Worm (Caenorhabditis elegans) whole organism, early embryonic: Measurements from ENCODE around the gene F19C7.4.

Source experiments
- ama-1 ChIP-seq: fragments of 150-350 bp; optimal IDR thresholded peaks from 2 replicates; lab custom pipeline; 2014
- ceh-13 ChIP-seq: fragments of 200-800 bp; sonication (Bioruptor generic); optimal IDR thresholded peaks from 2 replicates; lab custom pipeline; 2018; ENCODE audit warnings: mild to moderate bottlenecking, missing genetic modification characterization, missing compliant biosample characterization
- ets-7 ChIP-seq: sonication (generic microtip); optimal IDR thresholded peaks from 2 replicates; lab custom pipeline; 2016; ENCODE audit warnings: missing genotype, missing genetic modification characterization, missing compliant biosample characterization
- hnd-1 ChIP-seq: sonication (generic microtip); optimal IDR thresholded peaks from 2 replicates; lab custom pipeline; 2016; ENCODE audit warnings: missing genetic modification characterization, missing compliant biosample characterization
- pes-1 ChIP-seq: fragments of 200-800 bp; sonication (Bioruptor generic); IDR thresholded peaks from 2 replicates; pipeline ENCODE4 v1.3.6; 2022; ENCODE audit warnings: missing genetic modification reagents, missing genetic modification characterization, missing compliant biosample characterization
- sea-1 ChIP-seq: fragments of 200-800 bp; sonication (Bioruptor generic); conservative IDR thresholded peaks from 2 replicates; pipeline ENCODE4 v1.3.6; 2022; ENCODE audit warnings: missing genetic modification characterization, missing compliant biosample characterization
- tbx-37 ChIP-seq: fragments of 200-800 bp; sonication (Bioruptor generic); conservative IDR thresholded peaks from 2 replicates; pipeline ENCODE4 v1.3.6; 2022; ENCODE audit warnings: missing genetic modification reagents, missing genetic modification characterization, missing compliant biosample characterization

DNA sequence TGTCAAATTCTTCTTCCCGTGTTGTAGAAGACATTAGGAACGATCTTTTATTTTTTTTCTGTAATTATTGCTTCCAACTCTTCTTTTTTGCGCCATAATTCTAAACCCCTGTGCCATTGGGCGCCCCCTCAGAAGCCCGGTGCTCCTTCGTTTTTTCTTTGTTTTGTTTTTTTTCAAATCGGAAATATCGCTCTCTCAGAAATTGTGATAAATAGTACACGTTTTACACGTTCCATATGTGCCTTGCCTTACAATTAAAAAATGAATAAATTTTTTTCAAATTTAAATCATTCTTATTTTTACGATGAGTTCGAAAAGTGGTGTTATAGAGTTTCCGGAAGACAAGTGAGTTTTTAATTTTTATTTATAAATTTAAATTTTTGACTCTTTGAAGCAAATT is 46.8 kb downstream of the F19C7.4 start, which contains the start of gene F29B9.7:
- no peak for TF ChIP-seq hnd-1 (tag; lab: Kevin White, UChicago)
- no peak for TF ChIP-seq tbx-37
- TF ChIP-seq ama-1 (lab: Kevin White, UChicago) = no peak
- no peak for TF ChIP-seq ceh-13 (GFP tag; lab: Kevin White, UChicago)
- TF ChIP-seq sea-1 (GFP tag; lab: Robert Waterston, UW) = no peak
- no peak for TF ChIP-seq ets-7 (tag; lab: Kevin White, UChicago)
- no peak for TF ChIP-seq pes-1
